Worm (Caenorhabditis elegans): Measurements from ENCODE around the gene F54D10.5.

The F54D10.5 gene

DNA sequence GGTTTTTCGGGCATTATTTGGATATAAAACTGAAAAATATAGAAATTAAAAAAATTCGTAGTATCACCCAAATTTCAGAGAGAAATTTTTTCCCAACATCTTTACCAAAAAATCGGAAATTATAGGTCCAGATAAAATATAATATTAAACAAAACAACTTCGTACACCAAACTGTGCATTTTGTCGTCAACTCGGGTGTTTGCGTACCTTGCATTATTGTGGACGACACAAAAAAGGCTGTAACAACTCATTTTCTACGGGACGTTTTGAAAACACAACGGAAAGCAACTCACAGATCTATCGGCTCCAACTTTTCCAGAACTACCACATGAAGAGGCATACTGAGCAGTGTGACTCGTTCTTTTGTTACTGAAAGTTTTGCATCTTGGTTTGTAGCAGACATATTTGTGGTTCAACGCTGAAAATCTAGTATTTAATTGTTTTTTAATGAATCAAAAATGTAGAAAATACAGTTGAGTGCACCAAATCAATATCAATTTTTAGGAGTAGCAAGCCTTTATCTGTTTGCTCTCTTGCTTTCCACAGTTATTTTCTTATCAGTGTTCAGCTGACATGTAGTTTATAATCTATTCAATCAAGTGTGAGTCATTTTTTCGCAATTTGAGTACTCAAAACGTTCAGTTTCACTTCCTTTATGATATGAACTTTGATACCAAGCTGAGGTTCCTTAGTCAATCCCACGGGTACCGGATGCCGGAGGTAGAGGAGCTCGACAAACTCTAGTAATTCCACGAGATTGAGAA, 7.7 kb upstream of the F54D10.5 start:
- TF ChIP-seq him-1 (tag; optimal IDR thresholded peaks at IDR 0.05): no peak
- no peak for TF ChIP-seq W03F9.2 (tag; optimal IDR thresholded peaks at IDR 0.05)
- no peak for TF ChIP-seq dao-5 (tag; optimal IDR thresholded peaks at IDR 0.05)

DNA sequence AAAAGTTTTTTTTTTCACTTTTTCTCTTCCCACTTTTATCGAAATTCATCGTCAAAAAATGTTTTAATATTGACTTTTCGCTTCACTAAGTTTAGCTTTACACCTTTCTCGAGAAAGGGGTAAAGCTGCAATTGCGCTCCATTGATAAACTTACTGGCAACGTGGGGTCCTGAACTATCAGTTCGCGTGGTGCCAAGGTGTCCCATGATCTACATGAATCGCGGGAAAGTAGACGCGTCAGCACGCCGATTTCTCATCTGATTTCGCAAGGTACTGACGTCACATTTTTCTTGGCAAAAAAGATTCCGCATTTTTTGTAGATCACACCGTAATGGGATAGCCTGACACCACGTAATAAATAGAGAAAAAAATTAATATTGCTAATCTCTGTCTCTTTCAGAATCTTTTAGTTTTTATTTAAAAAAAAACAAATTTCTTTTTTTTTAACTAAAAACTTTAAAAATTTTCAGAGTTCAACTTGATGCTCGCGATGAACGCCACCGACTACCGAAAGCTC, 3.9 kb upstream of the F54D10.5 start, which contains the start of gene lido-15:
Gene lido-15 (plus strand): TSS at position 467 of the 517 bp plus-strand sequence.
- TF ChIP-seq W03F9.2 (tag; optimal IDR thresholded peaks at IDR 0.05) (no peak), him-1 (tag; optimal IDR thresholded peaks at IDR 0.05) (no peak), dao-5 (tag; optimal IDR thresholded peaks at IDR 0.05) (no peak)

DNA sequence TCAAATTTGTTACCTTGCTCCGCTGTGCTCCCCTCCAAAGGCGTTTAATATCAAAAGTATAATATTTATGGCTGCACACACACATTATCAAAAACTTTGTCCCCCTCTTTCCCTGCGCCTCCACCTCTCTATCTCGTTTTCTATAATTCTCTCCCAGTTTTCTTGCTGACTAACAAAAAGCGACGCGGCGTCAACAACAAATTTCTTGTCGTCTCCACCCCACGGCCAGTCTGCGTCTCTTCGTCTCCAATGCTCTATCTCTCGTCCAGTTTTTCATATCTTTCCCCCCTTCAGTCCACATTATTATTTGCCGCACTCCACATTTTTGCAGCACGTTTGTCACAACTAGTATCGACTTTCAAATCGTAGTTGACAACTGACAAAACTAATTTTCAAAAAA, 2.6 kb upstream of the F54D10.5 start:
- TF ChIP-seq dao-5 (tag; optimal IDR thresholded peaks at IDR 0.05): no peak
- TF ChIP-seq him-1 (tag; optimal IDR thresholded peaks at IDR 0.05): no peak
- TF ChIP-seq W03F9.2 (tag; optimal IDR thresholded peaks at IDR 0.05): no peak

DNA sequence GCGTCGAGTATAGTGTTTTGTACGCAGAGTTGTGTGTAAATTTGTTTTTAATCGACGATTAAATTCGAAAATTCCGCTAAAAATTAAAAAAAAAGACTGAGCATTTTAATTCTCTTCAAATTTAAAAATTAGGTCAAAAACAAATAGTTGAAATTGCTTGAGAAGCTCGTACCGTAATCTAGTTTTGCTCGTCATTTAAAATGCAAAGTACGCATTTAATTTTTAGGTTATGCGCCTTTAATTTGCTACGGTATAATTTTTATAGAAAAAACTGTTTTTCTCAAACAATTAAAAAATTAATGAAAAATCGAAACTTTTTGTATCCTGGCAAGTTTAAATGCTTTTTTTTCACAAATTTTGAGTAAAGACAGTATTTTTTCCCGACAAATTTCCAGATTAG, 666 bp upstream of the F54D10.5 start:
- TF ChIP-seq dao-5 (tag; optimal IDR thresholded peaks at IDR 0.05) (no peak), W03F9.2 (tag; optimal IDR thresholded peaks at IDR 0.05) (no peak), him-1 (tag; optimal IDR thresholded peaks at IDR 0.05) (no peak)

DNA sequence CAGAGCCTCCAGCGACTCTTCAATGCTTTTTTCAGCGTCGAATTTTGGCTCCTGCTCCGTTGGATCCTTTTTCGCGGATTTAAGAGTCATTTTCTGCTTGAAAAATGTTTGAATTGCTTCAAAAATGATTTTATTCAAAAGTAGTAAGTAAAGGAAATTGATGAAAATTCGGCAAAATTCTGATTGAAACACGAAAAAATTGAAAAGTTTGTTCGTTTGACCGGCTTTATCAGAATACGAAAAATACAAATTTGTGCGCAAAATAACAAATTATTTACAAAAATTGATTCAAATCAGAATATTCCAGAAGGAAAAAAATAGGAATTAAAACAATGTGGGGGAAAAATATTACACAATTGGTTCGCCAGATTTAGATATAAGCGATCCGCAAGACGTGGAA, 1.0 kb downstream of the F54D10.5 start, which contains the start of gene F54D10.4:
Gene F54D10.4 (minus strand): TSS at position 101 of the 400 bp plus-strand sequence.
- no peak for TF ChIP-seq him-1 (tag; optimal IDR thresholded peaks at IDR 0.05)
- TF ChIP-seq W03F9.2 (tag; optimal IDR thresholded peaks at IDR 0.05): no peak
- TF ChIP-seq dao-5 (tag; optimal IDR thresholded peaks at IDR 0.05): no peak

DNA sequence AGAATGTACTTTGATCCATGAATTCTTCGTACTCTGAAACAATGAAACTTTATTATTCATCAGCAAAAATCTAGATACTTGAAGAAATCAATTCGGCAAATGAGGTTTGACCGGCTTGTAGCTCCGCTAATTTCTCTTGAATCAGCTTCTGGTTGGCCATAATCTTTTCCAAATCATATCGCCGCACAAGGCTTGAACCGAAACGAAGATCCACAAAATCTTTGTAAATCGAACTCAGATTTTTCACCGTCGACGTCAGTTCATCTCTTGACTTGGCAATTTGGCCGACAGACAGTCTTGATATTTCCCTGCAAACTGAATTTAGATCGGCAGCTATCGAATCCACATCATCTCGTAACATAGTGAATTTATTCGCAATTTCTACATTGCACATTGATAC, 2.5 kb downstream of the F54D10.5 start:
- TF ChIP-seq him-1 (tag; optimal IDR thresholded peaks at IDR 0.05) (no peak), dao-5 (tag; optimal IDR thresholded peaks at IDR 0.05) (no peak), W03F9.2 (tag; optimal IDR thresholded peaks at IDR 0.05) (no peak)

DNA sequence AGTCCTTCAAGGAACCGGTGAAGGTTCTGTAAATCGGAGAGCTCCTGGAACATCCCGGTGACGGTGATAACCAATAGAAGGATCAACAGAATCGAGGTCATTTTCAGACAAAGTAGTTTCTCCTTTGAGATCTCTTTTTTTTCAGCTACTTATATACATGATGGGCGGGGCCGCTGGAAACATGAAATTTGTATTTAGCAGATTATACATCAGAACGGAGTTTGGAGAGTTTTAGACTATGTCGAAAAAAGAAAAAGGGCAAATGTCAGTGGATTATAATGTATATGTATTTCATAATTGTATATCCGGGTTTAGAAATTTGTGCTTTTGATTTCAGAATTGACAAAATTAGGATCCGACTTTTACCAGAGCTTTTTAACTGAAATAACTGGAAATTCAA, 4.8 kb downstream of the F54D10.5 start, which contains the start of gene ins-32:
Gene ins-32 (minus strand): TSS at position 101 of the 400 bp plus-strand sequence.
- TF ChIP-seq W03F9.2 (tag; optimal IDR thresholded peaks at IDR 0.05) (no peak), him-1 (tag; optimal IDR thresholded peaks at IDR 0.05) (no peak), dao-5 (tag; optimal IDR thresholded peaks at IDR 0.05) (no peak)

DNA sequence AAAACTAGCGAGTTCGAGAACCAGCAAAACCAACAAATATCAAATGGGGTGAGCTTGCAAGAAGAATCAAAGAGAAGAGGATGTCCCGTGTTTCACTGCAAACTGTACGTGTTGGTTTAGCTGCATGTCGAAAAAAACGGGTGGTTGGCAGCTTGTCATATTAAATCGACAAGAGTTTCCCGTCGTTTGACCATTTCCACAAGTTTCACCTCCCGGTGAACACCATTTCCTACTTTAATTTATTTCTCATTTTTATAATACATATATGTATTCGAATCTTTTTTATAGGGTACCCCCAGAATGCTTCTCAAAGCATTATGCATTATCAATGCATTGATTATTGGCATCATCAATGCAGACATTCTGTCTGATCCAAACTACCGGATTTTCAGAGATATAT, 12.7 kb downstream of the F54D10.5 start, which contains the start of gene Y8A9A.2:
Gene Y8A9A.2 (plus strand): TSS at position 301 of the 400 bp plus-strand sequence.
- TF ChIP-seq dao-5 (tag; optimal IDR thresholded peaks at IDR 0.05) (no peak), him-1 (tag; optimal IDR thresholded peaks at IDR 0.05) (no peak), W03F9.2 (tag; optimal IDR thresholded peaks at IDR 0.05) (no peak)

DNA sequence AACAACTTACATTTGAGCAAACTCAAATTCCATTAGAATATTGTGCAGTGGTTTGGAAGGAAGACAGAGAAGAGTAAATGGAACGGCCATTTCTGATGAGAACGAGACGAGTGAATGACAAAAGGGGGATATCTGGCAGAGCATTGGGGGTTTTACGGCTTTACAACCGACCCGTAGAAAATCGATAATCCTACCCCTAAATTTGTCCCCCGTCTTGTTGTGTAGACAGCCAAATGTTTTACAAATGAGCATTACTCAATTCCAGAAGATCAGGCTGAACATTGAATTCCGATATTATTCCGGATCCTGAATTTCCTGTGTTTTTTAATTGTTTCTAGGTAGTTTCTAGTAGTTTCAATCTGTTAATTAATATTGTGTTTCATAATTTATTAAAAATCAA, 14.6 kb downstream of the F54D10.5 start, which contains the start of gene fbxb-99:
Gene fbxb-99 (minus strand): TSS at position 101 of the 400 bp plus-strand sequence.
- TF ChIP-seq W03F9.2 (tag; optimal IDR thresholded peaks at IDR 0.05) (no peak), dao-5 (tag; optimal IDR thresholded peaks at IDR 0.05) (no peak), him-1 (tag; optimal IDR thresholded peaks at IDR 0.05) (no peak)

DNA sequence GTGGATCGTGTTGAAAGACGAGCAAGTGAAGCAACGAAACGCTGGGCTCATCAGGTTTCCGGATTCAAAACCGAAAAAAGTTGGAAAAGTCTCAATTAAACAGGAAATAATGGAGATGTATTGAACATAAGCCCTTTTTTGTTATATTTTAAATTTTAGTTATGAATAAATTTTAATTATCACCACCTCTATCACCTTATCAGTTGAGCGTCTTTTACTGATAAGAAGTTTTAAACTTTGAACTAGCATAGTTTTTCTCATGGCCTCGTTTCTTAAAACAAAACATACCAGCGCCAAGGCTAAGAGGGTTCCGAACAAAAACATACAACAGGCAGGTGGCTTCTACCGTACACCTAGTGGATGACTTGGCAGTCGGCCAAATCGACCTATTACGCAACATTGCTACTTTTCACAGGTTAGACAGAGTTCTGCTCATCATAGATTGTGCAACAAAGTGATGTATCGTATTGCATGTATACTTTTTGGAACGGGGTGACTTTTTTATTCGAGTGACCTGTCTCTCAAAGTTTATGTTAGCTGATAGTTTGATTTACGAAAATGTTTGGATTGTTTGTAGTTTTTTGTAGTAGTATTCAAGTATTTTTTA, 19.5 kb downstream of the F54D10.5 start:
- TF ChIP-seq dao-5 (tag; optimal IDR thresholded peaks at IDR 0.05) (no peak), W03F9.2 (tag; optimal IDR thresholded peaks at IDR 0.05) (no peak), him-1 (tag; optimal IDR thresholded peaks at IDR 0.05) (no peak)

DNA sequence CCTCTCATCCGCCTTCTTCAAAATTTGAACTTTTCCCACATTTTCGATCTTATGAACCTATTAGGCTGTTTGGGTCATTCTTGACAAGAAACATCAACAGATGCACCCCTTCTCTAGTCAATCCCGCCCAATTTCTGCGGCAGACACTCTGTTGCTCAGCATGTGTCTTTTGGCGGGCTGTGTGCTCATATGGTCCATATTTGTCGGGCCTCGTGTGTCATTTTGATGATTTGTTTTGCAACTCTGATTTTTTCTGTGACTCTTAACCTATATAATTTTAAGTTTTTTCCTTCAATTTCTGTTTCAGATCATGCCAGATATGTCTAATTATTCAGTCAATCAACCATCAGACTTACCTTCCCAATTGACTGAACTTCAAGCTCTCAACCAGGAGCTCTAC, 20.8 kb downstream of the F54D10.5 start, which contains the start of gene T24E12.13:
Gene T24E12.13 (plus strand): TSS at position 301 of the 400 bp plus-strand sequence.
- TF ChIP-seq dao-5 (tag; optimal IDR thresholded peaks at IDR 0.05) (no peak), W03F9.2 (tag; optimal IDR thresholded peaks at IDR 0.05) (no peak)

DNA sequence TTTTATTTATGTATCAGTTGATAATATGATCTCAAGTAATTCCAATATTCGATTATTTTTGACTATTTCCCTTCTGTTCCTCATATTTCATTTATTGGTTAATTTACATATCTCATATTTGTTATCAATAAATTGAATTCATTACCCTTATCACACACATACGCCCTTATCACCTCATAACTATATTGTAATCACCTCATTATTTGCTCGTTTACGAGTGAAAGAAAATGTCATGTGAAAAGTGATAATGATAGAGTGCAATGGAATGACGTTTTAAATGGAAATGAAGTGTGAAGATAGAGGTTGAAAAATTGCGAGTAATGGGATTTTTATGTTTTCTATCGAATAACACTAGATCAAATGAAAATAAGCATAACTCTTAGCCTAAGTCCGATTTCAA, 21.4 kb downstream of the F54D10.5 start:
- TF ChIP-seq him-1 (tag; optimal IDR thresholded peaks at IDR 0.05): no peak
- no peak for TF ChIP-seq dao-5 (tag; optimal IDR thresholded peaks at IDR 0.05)
- no peak for TF ChIP-seq W03F9.2 (tag; optimal IDR thresholded peaks at IDR 0.05)

DNA sequence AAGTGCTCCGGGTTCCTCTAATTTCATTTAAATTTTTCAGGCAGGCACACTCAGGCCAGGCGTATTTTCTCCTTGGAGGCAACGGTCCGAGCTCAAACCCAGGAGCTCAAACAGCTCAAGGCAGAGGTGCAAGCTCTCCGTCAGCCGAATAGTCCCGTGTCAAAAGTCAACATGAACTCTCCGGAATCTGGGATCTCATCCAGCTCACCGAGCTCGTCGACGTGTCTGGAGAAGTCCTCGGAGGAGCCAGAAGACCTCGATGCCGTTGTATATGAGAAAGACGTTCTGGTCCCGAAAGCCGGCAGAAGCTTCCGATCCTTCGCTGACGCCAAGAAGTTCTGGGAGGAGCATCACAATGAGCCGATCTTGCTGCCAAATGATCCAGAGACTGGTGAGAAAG, 22.2 kb downstream of the F54D10.5 start:
- no peak for TF ChIP-seq W03F9.2 (tag; optimal IDR thresholded peaks at IDR 0.05)
- no peak for TF ChIP-seq dao-5 (tag; optimal IDR thresholded peaks at IDR 0.05)
- TF ChIP-seq him-1 (tag; optimal IDR thresholded peaks at IDR 0.05): no peak

DNA sequence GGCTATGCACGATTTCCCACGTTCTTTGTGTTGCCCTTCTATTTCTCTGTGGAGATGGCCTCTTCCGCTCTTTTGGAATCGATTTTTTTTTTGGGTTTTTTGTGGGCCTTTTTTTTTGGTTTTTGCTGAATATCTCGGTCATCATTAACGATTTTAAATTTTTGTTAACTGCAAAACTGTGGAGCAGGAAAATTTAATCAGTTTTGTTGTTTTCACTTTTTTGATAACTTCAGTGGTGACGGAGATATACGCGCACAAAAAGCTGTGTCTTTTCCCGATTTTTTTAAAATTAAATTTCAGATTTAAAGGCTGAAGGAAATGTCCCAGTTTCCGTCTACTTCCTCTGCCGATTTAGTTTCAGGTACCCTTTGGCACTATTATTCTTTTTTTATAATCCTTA, 22.7 kb downstream of the F54D10.5 start, which contains the start of gene T24E12.1:
Gene T24E12.1 (plus strand): TSS at position 301 of the 400 bp plus-strand sequence.
- no peak for TF ChIP-seq W03F9.2 (tag; optimal IDR thresholded peaks at IDR 0.05)
- TF ChIP-seq dao-5 (tag; optimal IDR thresholded peaks at IDR 0.05): no peak
- TF ChIP-seq him-1 (tag; optimal IDR thresholded peaks at IDR 0.05): no peak
